Fruit fly (Drosophila melanogaster): Measurements from ENCODE around the gene Gmppb.

- TF ChIP-seq CG12768 (GFP tag; optimal IDR thresholded peaks at IDR 0.05) = no peak
- no peak for TF ChIP-seq kay (GFP tag; ENCODE audit: borderline replicate concordance)
- TF ChIP-seq bab1 (GFP tag; optimal IDR thresholded peaks at IDR 0.05) = no peak
- TF ChIP-seq CG7101 (tag; optimal IDR thresholded peaks at IDR 0.05) = no peak
Measured at dm6 chr3R:4816018-4816417, 4.8 kb downstream of the Gmppb start, which contains the start of gene BBS5.
